ENCODE assay signal across 1 fruit fly cellular context in the genomic region with DNA sequence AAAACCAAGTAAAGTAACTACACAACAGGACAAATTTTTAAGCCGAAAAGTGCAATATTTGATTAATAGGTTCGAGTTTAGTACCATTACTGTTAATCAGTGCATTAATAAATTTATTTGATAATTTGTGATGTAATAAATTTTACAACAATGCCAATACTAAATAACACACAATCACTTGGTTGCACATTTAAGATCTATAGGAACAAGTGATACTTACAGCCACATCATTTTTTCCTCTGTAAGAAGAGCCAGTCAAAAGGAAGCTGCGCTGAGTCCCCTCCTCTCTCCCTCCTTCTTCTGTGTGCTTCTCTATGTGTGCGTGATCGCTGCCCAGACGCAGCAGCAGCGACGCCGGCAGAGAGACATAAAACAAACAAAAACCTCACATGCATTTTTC.
TF ChIP-seq lines count a peak whose summit lies in the region.

No protein-coding gene starts in this region.

TF ChIP-seq in whole organism, embryonic, 481 proteins besides CTCF, POLR2A, EP300 and RAD21 (continued from another document):
- TF ChIP-seq pan (optimal IDR thresholded peaks at IDR 0.05; lab: Kevin White, UChicago), result no peak
- no peak for TF ChIP-seq pan (GFP tag; optimal IDR thresholded peaks at IDR 0.05 in 1 of 2, IDR thresholded peaks at IDR 0.05 in 1 of 2)
- no peak for TF ChIP-seq CG14014 (GFP tag; IDR thresholded peaks at IDR 0.05; lab: Robert Waterston, UW)
- peak; percentile 40 for TF ChIP-seq Six4 (GFP tag; optimal IDR thresholded peaks at IDR 0.05; lab: Kevin White, UChicago)
- TF ChIP-seq CG10209 (GFP tag; optimal IDR thresholded peaks at IDR 0.05; lab: Kevin White, UChicago), result peak; percentile 33
- TF ChIP-seq gro (GFP tag; optimal IDR thresholded peaks at IDR 0.05; lab: Kevin White, UChicago), result no peak
- TF ChIP-seq CkIIα-i1 (GFP tag; IDR thresholded peaks at IDR 0.05; lab: Robert Waterston, UW), result no peak
- TF ChIP-seq CG31365 (tag; optimal IDR thresholded peaks at IDR 0.05; lab: Kevin White, UChicago), result no peak
- TF ChIP-seq CG10979 (tag; optimal IDR thresholded peaks at IDR 0.05; lab: Kevin White, UChicago), result peak; percentile 73
- no peak for TF ChIP-seq CG17186 (GFP tag; optimal IDR thresholded peaks at IDR 0.05; lab: Kevin White, UChicago)
- TF ChIP-seq chm (GFP tag; IDR thresholded peaks at IDR 0.05; lab: Robert Waterston, UW), result 0 out of 2 replicates have a peak, but pooled peaks have one; percentile 27
- no peak for TF ChIP-seq CG10366 (GFP tag; IDR thresholded peaks at IDR 0.05; lab: Robert Waterston, UW)
- TF ChIP-seq Lim3 (GFP tag; IDR thresholded peaks at IDR 0.05; lab: Robert Waterston, UW), result no peak
- peak in 1 of 2 experiments; percentile 14 for TF ChIP-seq Pdp1 (GFP tag; optimal IDR thresholded peaks at IDR 0.05; lab: Kevin White, UChicago)
- peak; percentile 30 for TF ChIP-seq CG30431 (GFP tag; optimal IDR thresholded peaks at IDR 0.05; lab: Kevin White, UChicago)
- TF ChIP-seq Ets65A (GFP tag; lab: Kevin White, UChicago), result no peak
- TF ChIP-seq Ravus (GFP tag; IDR thresholded peaks at IDR 0.05; lab: Robert Waterston, UW), result no peak
- TF ChIP-seq psq (GFP tag; optimal IDR thresholded peaks at IDR 0.05; lab: Kevin White, UChicago), result peak; percentile 71
- no peak for TF ChIP-seq schlank (tag; optimal IDR thresholded peaks at IDR 0.05; lab: Kevin White, UChicago)
- 0 out of 2 replicates have a peak, but pooled peaks have one; percentile 37 for TF ChIP-seq CG17328 (GFP tag; IDR thresholded peaks at IDR 0.05; lab: Robert Waterston, UW)
- no peak for TF ChIP-seq ems (GFP tag; optimal IDR thresholded peaks at IDR 0.05; lab: Kevin White, UChicago)
- TF ChIP-seq Mrtf (GFP tag; IDR thresholded peaks at IDR 0.05; lab: Robert Waterston, UW), result no peak
- no peak for TF ChIP-seq scrt (GFP tag; optimal IDR thresholded peaks at IDR 0.05; lab: Kevin White, UChicago)
- peak; percentile 51 for TF ChIP-seq nmo (GFP tag; optimal IDR thresholded peaks at IDR 0.05; lab: Kevin White, UChicago)
- peak; percentile 86 for TF ChIP-seq crol (GFP tag; IDR thresholded peaks at IDR 0.05; lab: Robert Waterston, UW)
- peak; percentile 42 for TF ChIP-seq gsb-n (tag; optimal IDR thresholded peaks at IDR 0.05; lab: Kevin White, UChicago)
- TF ChIP-seq CG15514 (GFP tag; optimal IDR thresholded peaks at IDR 0.05; lab: Kevin White, UChicago), result no peak
- TF ChIP-seq GATAe (GFP tag; conservative IDR thresholded peaks at IDR 0.05; lab: Robert Waterston, UW), result no peak
- no peak for TF ChIP-seq CG34422 (GFP tag; IDR thresholded peaks at IDR 0.05; lab: Robert Waterston, UW)
- peak; percentile 61 for TF ChIP-seq CG12391 (tag; optimal IDR thresholded peaks at IDR 0.05; lab: Kevin White, UChicago)
- peak; percentile 46 for TF ChIP-seq CG10267 (tag; optimal IDR thresholded peaks at IDR 0.05; lab: Kevin White, UChicago)
- peak; percentile 83 for TF ChIP-seq sens (GFP tag; lab: Kevin White, UChicago)
- TF ChIP-seq z (GFP tag; IDR thresholded peaks at IDR 0.05; lab: Robert Waterston, UW), result no peak
- TF ChIP-seq nerfin-2 (GFP tag; IDR thresholded peaks at IDR 0.05; lab: Robert Waterston, UW; ENCODE audit: partially characterized antibody), result no peak
- TF ChIP-seq sob (GFP tag; IDR thresholded peaks at IDR 0.05; lab: Robert Waterston, UW), result no peak
- peak; percentile 31; the same call in 1 of the 2 replicates for TF ChIP-seq CG31441 (GFP tag; IDR thresholded peaks at IDR 0.05; lab: Robert Waterston, UW)
- no peak for TF ChIP-seq dan (GFP tag; IDR thresholded peaks at IDR 0.05; lab: Robert Waterston, UW)
- TF ChIP-seq CG10959 (GFP tag; IDR thresholded peaks at IDR 0.05; lab: Robert Waterston, UW), result 0 out of 2 replicates have a peak, but pooled peaks have one; percentile 31
- peak in 1 of 2 experiments; percentile 67 for TF ChIP-seq chif (GFP tag; optimal IDR thresholded peaks at IDR 0.05; lab: Kevin White, UChicago)
- no peak for TF ChIP-seq CG6272 (GFP tag; IDR thresholded peaks at IDR 0.05; lab: Robert Waterston, UW)
- peak; percentile 43 for TF ChIP-seq tio (GFP tag; optimal IDR thresholded peaks at IDR 0.05; lab: Kevin White, UChicago)
- TF ChIP-seq tap (tag; optimal IDR thresholded peaks at IDR 0.05; lab: Kevin White, UChicago), result no peak
- TF ChIP-seq CG11560 (tag; IDR thresholded peaks at IDR 0.05; lab: Robert Waterston, UW), result no peak
- TF ChIP-seq grn (GFP tag; optimal IDR thresholded peaks at IDR 0.05; lab: Kevin White, UChicago), result no peak
- no peak for TF ChIP-seq Dek (tag; optimal IDR thresholded peaks at IDR 0.05; lab: Kevin White, UChicago)
- no peak for TF ChIP-seq CG31388 (GFP tag; optimal IDR thresholded peaks at IDR 0.05; lab: Kevin White, UChicago)
- TF ChIP-seq PHDP (tag; optimal IDR thresholded peaks at IDR 0.05; lab: Kevin White, UChicago), result no peak
- TF ChIP-seq fd64A (GFP tag; optimal IDR thresholded peaks at IDR 0.05; lab: Kevin White, UChicago), result no peak
- peak; percentile 36 for TF ChIP-seq az2 (GFP tag; optimal IDR thresholded peaks at IDR 0.05; lab: Kevin White, UChicago)
- TF ChIP-seq CG7839 (tag; optimal IDR thresholded peaks at IDR 0.05; lab: Kevin White, UChicago), result peak; percentile 21
- no peak for TF ChIP-seq slp2 (GFP tag; optimal IDR thresholded peaks at IDR 0.05; lab: Kevin White, UChicago)
- peak; percentile 2 for TF ChIP-seq CG30403 (GFP tag; optimal IDR thresholded peaks at IDR 0.05; lab: Kevin White, UChicago)
- TF ChIP-seq Lpt (GFP tag; optimal IDR thresholded peaks at IDR 0.05; lab: Kevin White, UChicago), result peak; percentile 19
- TF ChIP-seq lov (optimal IDR thresholded peaks at IDR 0.05; lab: Kevin White, UChicago), result no peak
- TF ChIP-seq lov (GFP tag; IDR thresholded peaks at IDR 0.05; lab: Robert Waterston, UW), result no peak
- peak; percentile 33 for TF ChIP-seq CG13775 (GFP tag; optimal IDR thresholded peaks at IDR 0.05; lab: Kevin White, UChicago)
- no peak for TF ChIP-seq CG33213 (GFP tag; optimal IDR thresholded peaks at IDR 0.05; lab: Kevin White, UChicago)
- no peak for TF ChIP-seq CG7928 (GFP tag; optimal IDR thresholded peaks at IDR 0.05; lab: Kevin White, UChicago)
- no peak for TF ChIP-seq nerfin-1 (tag; optimal IDR thresholded peaks at IDR 0.05; lab: Kevin White, UChicago)
- TF ChIP-seq emc (GFP tag; optimal IDR thresholded peaks at IDR 0.05; lab: Kevin White, UChicago), result no peak
- no peak for TF ChIP-seq ase (GFP tag; IDR thresholded peaks at IDR 0.05; lab: Robert Waterston, UW)
- no peak for TF ChIP-seq sna (GFP tag; IDR thresholded peaks at IDR 0.05; lab: Robert Waterston, UW; ENCODE audit: partially characterized antibody)
- peak; percentile 37 for TF ChIP-seq unpg (GFP tag; optimal IDR thresholded peaks at IDR 0.05; lab: Kevin White, UChicago)
- no peak for TF ChIP-seq Stat92E (GFP tag; optimal IDR thresholded peaks at IDR 0.05; lab: Kevin White, UChicago)
- TF ChIP-seq CG14965 (GFP tag; optimal IDR thresholded peaks at IDR 0.05; lab: Kevin White, UChicago; ENCODE audit: borderline replicate concordance), result no peak
- TF ChIP-seq CG17912 (GFP tag; optimal IDR thresholded peaks at IDR 0.05; lab: Kevin White, UChicago), result no peak
- TF ChIP-seq CG1792 (GFP tag; optimal IDR thresholded peaks at IDR 0.05; lab: Kevin White, UChicago), result no peak
- TF ChIP-seq CG15479 (GFP tag; optimal IDR thresholded peaks at IDR 0.05; lab: Kevin White, UChicago), result no peak
- TF ChIP-seq cwo (GFP tag; optimal IDR thresholded peaks at IDR 0.05; lab: Kevin White, UChicago), result no peak
- TF ChIP-seq zen (tag; optimal IDR thresholded peaks at IDR 0.05; lab: Kevin White, UChicago), result peak; percentile 45
- 0 out of 3 replicates have a peak, but pooled peaks have one; percentile 47 for TF ChIP-seq CG2199 (GFP tag; IDR thresholded peaks at IDR 0.05; lab: Robert Waterston, UW)
- TF ChIP-seq pum (GFP tag; optimal IDR thresholded peaks at IDR 0.05; lab: Kevin White, UChicago), result no peak
- TF ChIP-seq Poxn (GFP tag; IDR thresholded peaks at IDR 0.05; lab: Robert Waterston, UW), result no peak
- TF ChIP-seq dmrt11E (tag; optimal IDR thresholded peaks at IDR 0.05; lab: Kevin White, UChicago), result peak; percentile 89
- TF ChIP-seq tna (GFP tag; IDR thresholded peaks at IDR 0.05; lab: Robert Waterston, UW; ENCODE audit: partially characterized antibody), result no peak
- peak; percentile 40; the same call in 1 of the 3 replicates for TF ChIP-seq row (GFP tag; IDR thresholded peaks at IDR 0.05; lab: Robert Waterston, UW)
- no peak for TF ChIP-seq gsb (GFP tag; IDR thresholded peaks at IDR 0.05; lab: Robert Waterston, UW)
- TF ChIP-seq CG4707 (GFP tag; optimal IDR thresholded peaks at IDR 0.05; lab: Kevin White, UChicago), result no peak
- no peak for TF ChIP-seq dysf (GFP tag; IDR thresholded peaks at IDR 0.05; lab: Robert Waterston, UW)
- no peak for TF ChIP-seq lab (GFP tag; optimal IDR thresholded peaks at IDR 0.05; lab: Kevin White, UChicago)
- peak; percentile 22 for TF ChIP-seq dmrt99B (tag; optimal IDR thresholded peaks at IDR 0.05; lab: Kevin White, UChicago)
- TF ChIP-seq Dip2 (GFP tag; IDR thresholded peaks at IDR 0.05; lab: Robert Waterston, UW), result no peak
- no peak for TF ChIP-seq CG6654 (GFP tag; optimal IDR thresholded peaks at IDR 0.05; lab: Kevin White, UChicago)
- TF ChIP-seq dati (GFP tag; IDR thresholded peaks at IDR 0.05; lab: Robert Waterston, UW), result no peak
- no peak for TF ChIP-seq CG30020 (tag; optimal IDR thresholded peaks at IDR 0.05; lab: Kevin White, UChicago)
- TF ChIP-seq CG17568 (GFP tag; optimal IDR thresholded peaks at IDR 0.05; lab: Kevin White, UChicago), result peak; percentile 49
- TF ChIP-seq CG1233 (GFP tag; optimal IDR thresholded peaks at IDR 0.05; lab: Kevin White, UChicago), result no peak
- TF ChIP-seq danr (GFP tag; IDR thresholded peaks at IDR 0.05; lab: Robert Waterston, UW), result no peak
- TF ChIP-seq p53 (GFP tag; optimal IDR thresholded peaks at IDR 0.05; lab: Kevin White, UChicago), result no peak
- TF ChIP-seq CG12299 (tag; optimal IDR thresholded peaks at IDR 0.05; lab: Kevin White, UChicago), result no peak
- no peak for TF ChIP-seq Hmx (GFP tag; optimal IDR thresholded peaks at IDR 0.05; lab: Kevin White, UChicago)
- no peak for TF ChIP-seq MESR4 (GFP tag; optimal IDR thresholded peaks at IDR 0.05; lab: Kevin White, UChicago)
- TF ChIP-seq Drgx (GFP tag; IDR thresholded peaks at IDR 0.05; lab: Robert Waterston, UW), result peak; percentile 49
- peak; percentile 55 for TF ChIP-seq gcm (GFP tag; optimal IDR thresholded peaks at IDR 0.05; lab: Kevin White, UChicago)
- TF ChIP-seq ash1 (GFP tag; optimal IDR thresholded peaks at IDR 0.05; lab: Kevin White, UChicago), result no peak
- no peak for TF ChIP-seq tx (GFP tag; optimal IDR thresholded peaks at IDR 0.05; lab: Kevin White, UChicago)
- no peak for TF ChIP-seq CG7963 (GFP tag; IDR thresholded peaks at IDR 0.05; lab: Robert Waterston, UW; ENCODE audit: partially characterized antibody)
- 0 out of 4 replicates have a peak, but pooled peaks have one; percentile 33 for TF ChIP-seq chinmo (GFP tag; IDR thresholded peaks at IDR 0.05; lab: Robert Waterston, UW; ENCODE audit: partially characterized antibody)
- no peak for TF ChIP-seq gcm2 (GFP tag; optimal IDR thresholded peaks at IDR 0.05; lab: Kevin White, UChicago)
- no peak for TF ChIP-seq btn (GFP tag; optimal IDR thresholded peaks at IDR 0.05; lab: Kevin White, UChicago)
- TF ChIP-seq jumu (GFP tag; optimal IDR thresholded peaks at IDR 0.05; lab: Kevin White, UChicago), result no peak
- no peak for TF ChIP-seq mirr (GFP tag; optimal IDR thresholded peaks at IDR 0.05; lab: Kevin White, UChicago)
- TF ChIP-seq CG12744 (GFP tag; optimal IDR thresholded peaks at IDR 0.05; lab: Kevin White, UChicago), result no peak
- TF ChIP-seq CG7987 (GFP tag; optimal IDR thresholded peaks at IDR 0.05; lab: Kevin White, UChicago), result no peak
- peak; percentile 71 for TF ChIP-seq CG2712 (tag; optimal IDR thresholded peaks at IDR 0.05; lab: Kevin White, UChicago)
- peak; percentile 50; the same call in 1 of the 2 replicates for TF ChIP-seq CG4404 (GFP tag; IDR thresholded peaks at IDR 0.05; lab: Robert Waterston, UW)
- no peak for TF ChIP-seq CG9876 (GFP tag; optimal IDR thresholded peaks at IDR 0.05; lab: Kevin White, UChicago)
- no peak for TF ChIP-seq Deaf1 (tag; optimal IDR thresholded peaks at IDR 0.05; lab: Kevin White, UChicago)
- peak; percentile 50 for TF ChIP-seq D19A (tag; optimal IDR thresholded peaks at IDR 0.05; lab: Kevin White, UChicago)
- TF ChIP-seq E2f2 (GFP tag; IDR thresholded peaks at IDR 0.05; lab: Robert Waterston, UW), result no peak
- TF ChIP-seq CG18476 (GFP tag; optimal IDR thresholded peaks at IDR 0.05; lab: Kevin White, UChicago), result no peak
- peak; percentile 49 for TF ChIP-seq CG33557 (GFP tag; optimal IDR thresholded peaks at IDR 0.05; lab: Kevin White, UChicago)
- no peak for TF ChIP-seq CHES-1-like (GFP tag; optimal IDR thresholded peaks at IDR 0.05; lab: Kevin White, UChicago)
- TF ChIP-seq CG11398 (GFP tag; optimal IDR thresholded peaks at IDR 0.05; lab: Kevin White, UChicago), result no peak
- peak; percentile 71 for TF ChIP-seq CG9727 (GFP tag; optimal IDR thresholded peaks at IDR 0.05; lab: Kevin White, UChicago)
- TF ChIP-seq lbe (GFP tag; optimal IDR thresholded peaks at IDR 0.05; lab: Kevin White, UChicago), result peak; percentile 86
- TF ChIP-seq luna (GFP tag; optimal IDR thresholded peaks at IDR 0.05; lab: Kevin White, UChicago), result no peak
- TF ChIP-seq jigr1 (GFP tag; IDR thresholded peaks at IDR 0.05; lab: Robert Waterston, UW), result no peak
- TF ChIP-seq klu (GFP tag; IDR thresholded peaks at IDR 0.05; lab: Robert Waterston, UW), result no peak
- no peak for TF ChIP-seq esg (GFP tag; conservative IDR thresholded peaks at IDR 0.05; lab: Robert Waterston, UW)
- TF ChIP-seq grau (tag; optimal IDR thresholded peaks at IDR 0.05; lab: Kevin White, UChicago), result peak; percentile 22
- TF ChIP-seq ind (GFP tag; optimal IDR thresholded peaks at IDR 0.05; lab: Kevin White, UChicago), result no peak
- TF ChIP-seq bigmax (GFP tag; optimal IDR thresholded peaks at IDR 0.05; lab: Kevin White, UChicago), result no peak
- no peak for TF ChIP-seq ab (GFP tag; optimal IDR thresholded peaks at IDR 0.05; lab: Kevin White, UChicago)
- TF ChIP-seq CG9215 (GFP tag; IDR thresholded peaks at IDR 0.05; lab: Robert Waterston, UW), result no peak
- no peak for TF ChIP-seq H15 (GFP tag; IDR thresholded peaks at IDR 0.05; lab: Robert Waterston, UW)
- no peak for TF ChIP-seq CG16779 (GFP tag; IDR thresholded peaks at IDR 0.05; lab: Robert Waterston, UW)
- no peak for TF ChIP-seq peb (GFP tag; IDR thresholded peaks at IDR 0.05; lab: Robert Waterston, UW)
- no peak for TF ChIP-seq Fer2 (tag; optimal IDR thresholded peaks at IDR 0.05; lab: Kevin White, UChicago)
- TF ChIP-seq Xrp1 (GFP tag; IDR thresholded peaks at IDR 0.05; lab: Robert Waterston, UW), result peak; percentile 49; the same call in 1 of the 2 replicates
- TF ChIP-seq fd102C (GFP tag; optimal IDR thresholded peaks at IDR 0.05; lab: Kevin White, UChicago), result peak; percentile 44
